Fruit fly (Drosophila melanogaster) whole organism, embryonic: ENCODE results near the gene jagn.

Source experiments
- ATbp ChIP-seq: fragments of 200-800 bp; sonication (Bioruptor generic); optimal IDR thresholded peaks from 2 replicates; lab custom pipeline; 2017; ENCODE audit warnings: missing biosample characterization, mild to moderate bottlenecking, missing genetic modification characterization, missing genetic modification reagents
- CG10959 ChIP-seq: fragments of 200-800 bp; sonication (Bioruptor generic); IDR thresholded peaks from 2 replicates; pipeline ENCODE4 v1.3.6; 2022; ENCODE audit warnings: missing biosample characterization, missing genetic modification characterization
- CG12071 ChIP-seq: fragments of 200-800 bp; sonication (Bioruptor generic); optimal IDR thresholded peaks from 3 replicates; lab custom pipeline; 2018; ENCODE audit warnings: missing biosample characterization, mild to moderate bottlenecking, missing genetic modification characterization
- CG12236 ChIP-seq: fragments of 200-800 bp; sonication (Bioruptor generic); optimal IDR thresholded peaks from 2 replicates; lab custom pipeline; 2016; ENCODE audit warnings: missing biosample characterization, missing genetic modification characterization
- CG12744 ChIP-seq: fragments of 200-800 bp; sonication (Bioruptor generic); optimal IDR thresholded peaks from 2 replicates; lab custom pipeline; 2016; ENCODE audit warnings: missing biosample characterization, missing genetic modification characterization
- CG12942 ChIP-seq: fragments of 200-800 bp; sonication (Bioruptor generic); optimal IDR thresholded peaks from 3 replicates; lab custom pipeline; 2016; ENCODE audit warnings: missing biosample characterization, missing genetic modification characterization
- CG13894 ChIP-seq: fragments of 200-800 bp; sonication (Bioruptor generic); optimal IDR thresholded peaks from 3 replicates; lab custom pipeline; 2018; ENCODE audit warnings: missing biosample characterization, mild to moderate bottlenecking, missing genetic modification characterization, moderate library complexity
- CG17361 ChIP-seq: fragments of 200-800 bp; sonication (Bioruptor generic); IDR thresholded peaks from 3 replicates; pipeline ENCODE4 v1.3.6; 2022; ENCODE audit warnings: missing biosample characterization, missing genetic modification characterization
- CG17912 ChIP-seq: fragments of 200-800 bp; sonication (Bioruptor generic); optimal IDR thresholded peaks from 2 replicates; lab custom pipeline; 2018; ENCODE audit warnings: missing biosample characterization, mild to moderate bottlenecking, missing genetic modification characterization
- CG18764 ChIP-seq: fragments of 200-800 bp; sonication (Bioruptor generic); optimal IDR thresholded peaks from 3 replicates; lab custom pipeline; 2016; ENCODE audit warnings: missing biosample characterization, missing genetic modification characterization
- CG2889 ChIP-seq: fragments of 200-800 bp; sonication (Bioruptor generic); IDR thresholded peaks from 3 replicates; pipeline ENCODE4 v1.3.6; 2022; ENCODE audit warnings: missing biosample characterization, missing genetic modification characterization
- CG31388 ChIP-seq: fragments of 200-800 bp; sonication (Bioruptor generic); optimal IDR thresholded peaks from 2 replicates; lab custom pipeline; 2016; ENCODE audit warnings: missing biosample characterization, missing genetic modification characterization
- CG3407 ChIP-seq: fragments of 200-800 bp; sonication (Bioruptor generic); optimal IDR thresholded peaks from 2 replicates; lab custom pipeline; 2018; ENCODE audit warnings: missing biosample characterization, mild to moderate bottlenecking, missing genetic modification characterization
- CG4360 ChIP-seq: fragments of 200-800 bp; sonication (Bioruptor generic); IDR thresholded peaks from 2 replicates; pipeline ENCODE4 v1.3.6; 2022; ENCODE audit warnings: missing biosample characterization, missing genetic modification characterization
- CG7745 ChIP-seq: fragments of 200-800 bp; sonication (Bioruptor generic); optimal IDR thresholded peaks from 2 replicates; lab custom pipeline; 2018; ENCODE audit warnings: missing biosample characterization, mild to moderate bottlenecking, missing genetic modification characterization, moderate library complexity
- CG7987 ChIP-seq: fragments of 200-800 bp; sonication (Bioruptor generic); optimal IDR thresholded peaks from 2 replicates; lab custom pipeline; 2018; ENCODE audit warnings: missing biosample characterization, mild to moderate bottlenecking, missing genetic modification characterization, moderate library complexity
- Chrac-16 ChIP-seq: fragments of 200-800 bp; sonication (Bioruptor generic); optimal IDR thresholded peaks from 3 replicates; lab custom pipeline; 2016; ENCODE audit warnings: missing biosample characterization, missing genetic modification characterization
- HLHmδ ChIP-seq: fragments of 200-800 bp; sonication (Bioruptor generic); optimal IDR thresholded peaks from 2 replicates; lab custom pipeline; 2018; ENCODE audit warnings: missing biosample characterization, mild to moderate bottlenecking, missing genetic modification characterization, moderate library complexity
- Hsf ChIP-seq: fragments of 200-800 bp; sonication (Bioruptor generic); optimal IDR thresholded peaks from 3 replicates; lab custom pipeline; 2016; ENCODE audit warnings: missing biosample characterization, missing genetic modification characterization
- Meics ChIP-seq: fragments of 200-800 bp; sonication (Bioruptor generic); optimal IDR thresholded peaks from 2 replicates; lab custom pipeline; 2017; ENCODE audit warnings: missing biosample characterization, mild to moderate bottlenecking, missing genetic modification characterization
- Mrtf ChIP-seq: fragments of 200-800 bp; sonication (Bioruptor generic); IDR thresholded peaks from 3 replicates; pipeline ENCODE4 v1.3.6; 2022; ENCODE audit warnings: missing biosample characterization, missing genetic modification characterization
- Nf-YA ChIP-seq: fragments of 200-800 bp; sonication (Bioruptor generic); IDR thresholded peaks from 2 replicates; pipeline ENCODE4 v1.3.6; 2022; ENCODE audit warnings: missing biosample characterization, missing genetic modification characterization
- Oaz ChIP-seq: fragments of 200-800 bp; sonication (Bioruptor generic); IDR thresholded peaks from 2 replicates; pipeline ENCODE4 v1.3.6; 2022; ENCODE audit warnings: missing biosample characterization, missing genetic modification characterization
- Optix ChIP-seq: fragments of 200-800 bp; sonication (Bioruptor generic); IDR thresholded peaks from 3 replicates; pipeline ENCODE4 v1.3.6; 2022; ENCODE audit warnings: missing biosample characterization, missing genetic modification characterization
- TFAM ChIP-seq: fragments of 200-800 bp; sonication (Bioruptor generic); optimal IDR thresholded peaks from 2 replicates; lab custom pipeline; 2017; ENCODE audit warnings: missing biosample characterization, missing genetic modification characterization, inconsistent platforms
- Taf1 ChIP-seq: fragments of 200-800 bp; sonication (Bioruptor generic); IDR thresholded peaks from 2 replicates; pipeline ENCODE4 v1.3.6; 2022; ENCODE audit warnings: missing biosample characterization, missing genetic modification characterization
- YL-1 ChIP-seq: fragments of 200-800 bp; sonication (Bioruptor generic); optimal IDR thresholded peaks from 3 replicates; lab custom pipeline; 2017; ENCODE audit warnings: missing biosample characterization, mild to moderate bottlenecking, missing genetic modification characterization
- bab2 ChIP-seq: fragments of 200-800 bp; sonication (Bioruptor generic); optimal IDR thresholded peaks from 2 replicates; lab custom pipeline; 2016; ENCODE audit warnings: missing biosample characterization, missing genetic modification characterization
- bowl ChIP-seq: fragments of 200-800 bp; sonication (Bioruptor generic); IDR thresholded peaks from 2 replicates; pipeline ENCODE4 v1.3.6; 2022; ENCODE audit warnings: missing biosample characterization, missing genetic modification characterization
- cato ChIP-seq: fragments of 200-800 bp; sonication (Bioruptor generic); optimal IDR thresholded peaks from 2 replicates; lab custom pipeline; 2016; ENCODE audit warnings: missing biosample characterization, missing genetic modification characterization, borderline replicate concordance
- chm ChIP-seq: fragments of 200-800 bp; sonication (Bioruptor generic); IDR thresholded peaks from 2 replicates; pipeline ENCODE4 v1.3.6; 2022; ENCODE audit warnings: missing biosample characterization, missing genetic modification characterization
- croc ChIP-seq: fragments of 200-800 bp; sonication (Bioruptor generic); conservative IDR thresholded peaks from 3 replicates; pipeline ENCODE4 v1.3.6; 2022; ENCODE audit warnings: missing biosample characterization, missing genetic modification characterization
- emc ChIP-seq: fragments of 200-800 bp; sonication (Bioruptor generic); optimal IDR thresholded peaks from 2 replicates; lab custom pipeline; 2016; ENCODE audit warnings: missing biosample characterization, missing genetic modification characterization
- en ChIP-seq: fragments of 200-800 bp; sonication (Bioruptor generic); optimal IDR thresholded peaks from 2 replicates; lab custom pipeline; 2016; ENCODE audit warnings: missing biosample characterization, missing genetic modification characterization
- gcm2 ChIP-seq: fragments of 200-800 bp; sonication (Bioruptor generic); optimal IDR thresholded peaks from 2 replicates; lab custom pipeline; 2016; ENCODE audit warnings: missing biosample characterization, missing genetic modification characterization
- gem ChIP-seq: fragments of 200-800 bp; sonication (Bioruptor generic); optimal IDR thresholded peaks from 2 replicates; lab custom pipeline; 2019; ENCODE audit warnings: missing biosample characterization, mild to moderate bottlenecking, missing genetic modification characterization, moderate library complexity
- grau ChIP-seq: fragments of 200-800 bp; optimal IDR thresholded peaks from 3 replicates; lab custom pipeline; 2019; ENCODE audit warnings: missing biosample characterization, mild to moderate bottlenecking, missing genetic modification characterization, moderate library complexity
- h ChIP-seq: fragments of >200 bp; optimal IDR thresholded peaks from 2 replicates; lab custom pipeline; 2017
- her ChIP-seq: fragments of 200-800 bp; sonication (Bioruptor generic); optimal IDR thresholded peaks from 2 replicates; lab custom pipeline; 2016; ENCODE audit warnings: missing biosample characterization, missing genetic modification characterization
- jing ChIP-seq: fragments of 200-800 bp; sonication (Bioruptor generic); optimal IDR thresholded peaks from 2 replicates; lab custom pipeline; 2018; ENCODE audit warnings: missing biosample characterization, mild to moderate bottlenecking, missing genetic modification characterization
- kay ChIP-seq: fragments of 200-800 bp; sonication (Bioruptor generic); optimal IDR thresholded peaks from 2 replicates; lab custom pipeline; 2016; ENCODE audit warnings: missing biosample characterization, missing genetic modification characterization
- maf-S ChIP-seq: fragments of 200-800 bp; sonication (Bioruptor generic); optimal IDR thresholded peaks from 2 replicates; lab custom pipeline; 2016; ENCODE audit warnings: missing biosample characterization, missing genetic modification characterization
- odd ChIP-seq: fragments of 200-800 bp; sonication (Bioruptor generic); optimal IDR thresholded peaks from 2 replicates; lab custom pipeline; 2017; ENCODE audit warnings: missing biosample characterization, mild to moderate bottlenecking, missing genetic modification characterization
- pfk ChIP-seq: fragments of 200-800 bp; sonication (Bioruptor generic); optimal IDR thresholded peaks from 2 replicates; lab custom pipeline; 2018; ENCODE audit warnings: missing biosample characterization, mild to moderate bottlenecking, missing genetic modification characterization, moderate library complexity
- pho ChIP-seq: fragments of 200-800 bp; sonication (Bioruptor generic); optimal IDR thresholded peaks from 2 replicates; lab custom pipeline; 2016; ENCODE audit warnings: missing biosample characterization, missing genetic modification characterization
- pum ChIP-seq: fragments of 200-800 bp; sonication (Bioruptor generic); optimal IDR thresholded peaks from 2 replicates; lab custom pipeline; 2016; ENCODE audit warnings: missing biosample characterization, missing genetic modification characterization
- ranshi ChIP-seq: fragments of 200-800 bp; sonication (Bioruptor generic); IDR thresholded peaks from 2 replicates; pipeline ENCODE4 v1.3.6; 2022; ENCODE audit warnings: missing biosample characterization, missing genetic modification characterization
- sc ChIP-seq, 3 experiments: fragments of >200 bp in 2 of 3; fragments of 200-800 bp in 1 of 3; sonication (Bioruptor generic) in 1 of 3; optimal IDR thresholded peaks; 2 replicates in 2 of 3; 3 replicates in 1 of 3; lab custom pipeline; 2017; ENCODE audit warnings: mild to moderate bottlenecking in 1 of 3, missing biosample characterization in 1 of 3, missing genetic modification characterization in 1 of 3, missing genetic modification reagents in 1 of 3
- shn ChIP-seq: fragments of 200-800 bp; sonication (Bioruptor generic); optimal IDR thresholded peaks from 3 replicates; lab custom pipeline; 2016; ENCODE audit warnings: missing biosample characterization, missing genetic modification characterization
- sr ChIP-seq: fragments of 200-800 bp; sonication (Bioruptor generic); IDR thresholded peaks from 3 replicates; pipeline ENCODE4 v1.3.6; 2022; ENCODE audit warnings: missing biosample characterization, missing genetic modification characterization
- trem ChIP-seq: fragments of 200-800 bp; optimal IDR thresholded peaks from 3 replicates; lab custom pipeline; 2019; ENCODE audit warnings: missing biosample characterization, mild to moderate bottlenecking, missing genetic modification characterization, moderate library complexity
- tup ChIP-seq: fragments of 200-800 bp; sonication (Bioruptor generic); optimal IDR thresholded peaks from 2 replicates; lab custom pipeline; 2016; ENCODE audit warnings: missing biosample characterization, mild to moderate bottlenecking, missing genetic modification characterization, moderate library complexity

jagn gene

DNA sequence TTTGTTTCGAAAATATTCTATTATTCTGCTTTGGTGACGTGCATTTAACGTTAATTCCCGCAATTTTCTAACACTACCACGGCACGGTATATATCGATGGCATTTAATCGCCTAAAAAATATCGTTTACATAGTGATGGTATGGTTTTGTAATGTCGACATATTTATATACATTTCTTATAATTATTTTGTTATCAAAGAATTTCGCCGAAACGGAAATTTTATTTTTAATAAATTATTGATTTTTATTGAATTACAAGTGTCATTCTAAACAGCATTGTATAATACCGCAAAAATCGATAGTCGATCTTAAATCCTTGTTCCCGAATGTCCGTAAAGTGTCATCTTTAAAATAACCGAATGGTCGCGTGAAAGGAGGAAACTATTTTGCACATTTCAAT is 45.3 kb downstream of the jagn start, which contains the start of the genes Sec20 and dgrn (continued):
- TF ChIP-seq CG12071 (GFP tag; lab: Kevin White, UChicago) (no peak), Nf-YA (GFP tag; lab: Robert Waterston, UW) (no peak), CG17361 (GFP tag; lab: Robert Waterston, UW) (peak; percentile 82), CG17912 (GFP tag; lab: Kevin White, UChicago) (no peak), CG10959 (GFP tag; lab: Robert Waterston, UW) (peak; percentile 28; the same call in 1 of the 2 replicates), Hsf (peak; percentile 64), CG13894 (tag; lab: Kevin White, UChicago) (peak; percentile 58), sc (optimal IDR thresholded peaks at IDR 0.05; lab: Kevin White, UChicago) (no peak), sc (GFP tag; optimal IDR thresholded peaks at IDR 0.05; lab: Kevin White, UChicago) (peak; percentile 30), CG18764 (peak; percentile 63), Meics (GFP tag; lab: Kevin White, UChicago) (peak; percentile 46), bab2 (GFP tag; lab: Kevin White, UChicago) (peak; percentile 21), Mrtf (GFP tag; lab: Robert Waterston, UW) (0 out of 3 replicates have a peak, but pooled peaks have one; percentile 23), pfk (no peak), h (no peak), odd (GFP tag; lab: Kevin White, UChicago) (no peak), Taf1 (0 out of 2 replicates have a peak, but pooled peaks have one; percentile 28), emc (no peak), CG2889 (no peak), chm (no peak), CG12744 (no peak), CG3407 (peak; percentile 25), gem (tag; lab: Kevin White, UChicago) (peak; percentile 82), pum (GFP tag; lab: Kevin White, UChicago) (peak; percentile 4), en (GFP tag; lab: Kevin White, UChicago) (no peak), gcm2 (GFP tag; lab: Kevin White, UChicago) (no peak), kay (peak; percentile 44), pho (GFP tag; lab: Kevin White, UChicago) (peak; percentile 29), CG31388 (GFP tag; lab: Kevin White, UChicago) (no peak), TFAM (no peak), tup (GFP tag; lab: Kevin White, UChicago) (peak; percentile 37), Oaz (GFP tag; lab: Robert Waterston, UW) (no peak), HLHmδ (no peak), grau (tag; lab: Kevin White, UChicago) (peak; percentile 74), CG7987 (GFP tag; lab: Kevin White, UChicago) (no peak), ATbp (GFP tag; lab: Kevin White, UChicago) (no peak), Chrac-16 (GFP tag; lab: Kevin White, UChicago) (peak; percentile 66), bowl (no peak), jing (no peak), trem (tag; lab: Kevin White, UChicago) (peak; percentile 95), CG12942 (GFP tag; lab: Kevin White, UChicago) (peak; percentile 59), maf-S (GFP tag; lab: Kevin White, UChicago) (no peak), croc (GFP tag; lab: Robert Waterston, UW) (no peak), shn (GFP tag; lab: Kevin White, UChicago) (no peak), cato (GFP tag; lab: Kevin White, UChicago) (peak; percentile 50), Optix (GFP tag; lab: Robert Waterston, UW) (no peak), sr (no peak), CG4360 (no peak), CG12236 (no peak), CG7745 (tag; lab: Kevin White, UChicago) (no peak), her (GFP tag; lab: Kevin White, UChicago) (no peak), YL-1 (GFP tag; lab: Kevin White, UChicago) (peak; percentile 91), ranshi (GFP tag; lab: Robert Waterston, UW) (0 out of 2 replicates have a peak, but pooled peaks have one; percentile 21)
